Worm (Caenorhabditis elegans): ENCODE results near the gene F10A3.11.

- TF ChIP-seq ztf-23 (GFP tag; IDR thresholded peaks at IDR 0.05) (no peak), tab-1 (GFP tag; IDR thresholded peaks at IDR 0.05) (no peak), ref-1 (GFP tag; conservative IDR thresholded peaks at IDR 0.05) (no peak), T22C8.4 (GFP tag; IDR thresholded peaks at IDR 0.05) (no peak), med-1 (GFP tag; optimal IDR thresholded peaks at IDR 0.05; ENCODE audit: insufficient read depth) (no peak)
These were observed 11.6 kb downstream of the F10A3.11 start for ce11 chrV:16174109-16174508.

Data from whole organism, midembryonic.